Fruit fly (Drosophila melanogaster): ENCODE results near the gene SkpD.

- TF ChIP-seq h (optimal IDR thresholded peaks at IDR 0.05): no peak
- TF ChIP-seq insv (optimal IDR thresholded peaks at IDR 0.05): no peak
- TF ChIP-seq Myc (optimal IDR thresholded peaks at IDR 0.05): no peak
Measured at dm6 chrX:19784875-19785274, 27.7 kb upstream of the SkpD start.
